Fruit fly (Drosophila melanogaster) whole organism, embryonic: ENCODE data around the gene Spase12.

Experiments
- Asciz ChIP-seq: fragments of 200-800 bp; sonication (Bioruptor generic); optimal IDR thresholded peaks from 2 replicates; lab custom pipeline; 2017; ENCODE audit warnings: missing biosample characterization, mild to moderate bottlenecking, missing genetic modification characterization, missing genetic modification reagents
- Atf-2 ChIP-seq: fragments of 200-800 bp; sonication (Bioruptor generic); optimal IDR thresholded peaks from 2 replicates; lab custom pipeline; 2016; ENCODE audit warnings: missing biosample characterization, missing genetic modification characterization
- BEAF-32 ChIP-seq: fragments of 200-800 bp; sonication (Bioruptor generic); optimal IDR thresholded peaks from 3 replicates; lab custom pipeline; 2017; ENCODE audit warnings: missing biosample characterization, missing genetic modification characterization, mild to moderate bottlenecking, moderate library complexity, missing genetic modification reagents
- CG10654 ChIP-seq: fragments of 200-800 bp; sonication (Bioruptor generic); optimal IDR thresholded peaks from 2 replicates; lab custom pipeline; 2016; ENCODE audit warnings: missing biosample characterization, missing genetic modification characterization
- CG11398 ChIP-seq: fragments of 200-800 bp; sonication (Bioruptor generic); optimal IDR thresholded peaks from 2 replicates; lab custom pipeline; 2016; ENCODE audit warnings: missing biosample characterization, missing genetic modification characterization
- CG11504 ChIP-seq: fragments of 200-800 bp; sonication (Bioruptor generic); optimal IDR thresholded peaks from 3 replicates; lab custom pipeline; 2019; ENCODE audit warnings: missing biosample characterization, mild to moderate bottlenecking, missing genetic modification characterization, moderate library complexity
- CG15601 ChIP-seq: fragments of 200-800 bp; sonication (Bioruptor generic); optimal IDR thresholded peaks from 3 replicates; lab custom pipeline; 2019; ENCODE audit warnings: missing biosample characterization, mild to moderate bottlenecking, missing genetic modification characterization, moderate library complexity
- CG1832 ChIP-seq: fragments of 200-800 bp; sonication (Bioruptor generic); optimal IDR thresholded peaks from 2 replicates; lab custom pipeline; 2017; ENCODE audit warnings: missing biosample characterization, mild to moderate bottlenecking, missing genetic modification characterization, inconsistent platforms
- CG2202 ChIP-seq: fragments of 200-800 bp; sonication (Bioruptor generic); optimal IDR thresholded peaks from 2 replicates; lab custom pipeline; 2018; ENCODE audit warnings: missing biosample characterization, mild to moderate bottlenecking, missing genetic modification characterization
- CG31224 ChIP-seq: fragments of 200-800 bp; sonication (Bioruptor generic); IDR thresholded peaks from 2 replicates; pipeline ENCODE4 v1.3.6; 2022; ENCODE audit warnings: missing biosample characterization, missing genetic modification characterization
- CG31388 ChIP-seq: fragments of 200-800 bp; sonication (Bioruptor generic); optimal IDR thresholded peaks from 2 replicates; lab custom pipeline; 2016; ENCODE audit warnings: missing biosample characterization, missing genetic modification characterization
- CG3163 ChIP-seq: fragments of 200-800 bp; sonication (Bioruptor generic); optimal IDR thresholded peaks from 3 replicates; lab custom pipeline; 2016; ENCODE audit warnings: missing biosample characterization, missing genetic modification characterization
- CG34376 ChIP-seq: fragments of 200-800 bp; sonication (Bioruptor generic); optimal IDR thresholded peaks from 2 replicates; lab custom pipeline; 2018; ENCODE audit warnings: missing biosample characterization, mild to moderate bottlenecking, missing genetic modification characterization
- CG34422 ChIP-seq: fragments of 200-800 bp; sonication (Bioruptor generic); IDR thresholded peaks from 3 replicates; pipeline ENCODE4 v1.3.6; 2022; ENCODE audit warnings: missing biosample characterization, missing genetic modification characterization
- CG4707 ChIP-seq: fragments of 200-800 bp; sonication (Bioruptor generic); optimal IDR thresholded peaks from 2 replicates; lab custom pipeline; 2018; ENCODE audit warnings: missing biosample characterization, mild to moderate bottlenecking, missing genetic modification characterization, moderate library complexity
- CG6254 ChIP-seq: fragments of 200-800 bp; sonication (Bioruptor generic); optimal IDR thresholded peaks from 3 replicates; lab custom pipeline; 2017; ENCODE audit warnings: mild to moderate bottlenecking, missing biosample characterization, missing genetic modification reagents, missing genetic modification characterization
- CG6689 ChIP-seq: fragments of 200-800 bp; sonication (Bioruptor generic); IDR thresholded peaks from 2 replicates; pipeline ENCODE4 v1.3.6; 2022; ENCODE audit warnings: missing biosample characterization, missing genetic modification characterization
- CG6813 ChIP-seq: fragments of 200-800 bp; sonication (Bioruptor generic); optimal IDR thresholded peaks from 2 replicates; lab custom pipeline; 2017; ENCODE audit warnings: missing biosample characterization, missing genetic modification characterization, mild to moderate bottlenecking, moderate library complexity, missing genetic modification reagents
- CoRest ChIP-seq: fragments of 200-800 bp; sonication (Bioruptor generic); optimal IDR thresholded peaks from 3 replicates; lab custom pipeline; 2018; ENCODE audit warnings: missing biosample characterization, mild to moderate bottlenecking, missing genetic modification characterization, moderate library complexity
- D ChIP-seq, 2 experiments: fragments of 200-800 bp in 1 of 2; fragments of >200 bp in 1 of 2; sonication (Bioruptor generic) in 1 of 2; optimal IDR thresholded peaks; 2 replicates in 1 of 2; 3 replicates in 1 of 2; lab custom pipeline; 2017; ENCODE audit warnings: mild to moderate bottlenecking in 1 of 2, missing biosample characterization in 1 of 2, missing genetic modification characterization in 1 of 2, missing genetic modification reagents in 1 of 2
- Dip3 ChIP-seq: fragments of 200-800 bp; sonication (Bioruptor generic); optimal IDR thresholded peaks from 3 replicates; lab custom pipeline; 2016; ENCODE audit warnings: missing biosample characterization, missing genetic modification characterization
- Elba2 ChIP-seq: fragments of 200-800 bp; sonication (Bioruptor generic); optimal IDR thresholded peaks from 3 replicates; lab custom pipeline; 2016; ENCODE audit warnings: missing biosample characterization, missing genetic modification characterization
- HHEX ChIP-seq: fragments of 200-800 bp; sonication (Bioruptor generic); optimal IDR thresholded peaks from 3 replicates; lab custom pipeline; 2017; ENCODE audit warnings: missing biosample characterization, mild to moderate bottlenecking, missing genetic modification characterization, missing genetic modification reagents
- Hand ChIP-seq: fragments of 200-800 bp; sonication (Bioruptor generic); optimal IDR thresholded peaks from 2 replicates; lab custom pipeline; 2017; ENCODE audit warnings: mild to moderate bottlenecking, missing biosample characterization, missing genetic modification reagents, missing genetic modification characterization
- Med ChIP-seq: fragments of 200-800 bp; sonication (Bioruptor generic); peaks from one replicate; lab custom pipeline; 2016; ENCODE audit warnings: missing biosample characterization, missing genetic modification characterization, mild to moderate bottlenecking, inconsistent platforms, moderate library complexity
- Oaz ChIP-seq: fragments of 200-800 bp; sonication (Bioruptor generic); IDR thresholded peaks from 2 replicates; pipeline ENCODE4 v1.3.6; 2022; ENCODE audit warnings: missing biosample characterization, missing genetic modification characterization
- Oli ChIP-seq: fragments of 200-800 bp; sonication (Bioruptor generic); optimal IDR thresholded peaks from 2 replicates; lab custom pipeline; 2018; ENCODE audit warnings: missing biosample characterization, mild to moderate bottlenecking, missing genetic modification characterization, moderate library complexity
- Stat92E ChIP-seq, 3 experiments: fragments of >200 bp in 2 of 3; fragments of 200-800 bp in 1 of 3; sonication (Bioruptor generic) in 1 of 3; optimal IDR thresholded peaks; 2 replicates each; lab custom pipeline; 2017 to 2019; ENCODE audit warnings: missing biosample characterization in 3 of 3, missing genetic modification characterization in 3 of 3, mild to moderate bottlenecking in 1 of 3, moderate library complexity in 1 of 3
- Usf ChIP-seq: fragments of 200-800 bp; sonication (Bioruptor generic); optimal IDR thresholded peaks from 2 replicates; lab custom pipeline; 2017; ENCODE audit warnings: missing genotype, missing biosample characterization, missing genetic modification characterization
- Xbp1 ChIP-seq: fragments of 200-800 bp; sonication (Bioruptor generic); optimal IDR thresholded peaks from 3 replicates; lab custom pipeline; 2016; ENCODE audit warnings: missing biosample characterization, mild to moderate bottlenecking, missing genetic modification characterization
- ase ChIP-seq: fragments of 200-800 bp; sonication (Bioruptor generic); IDR thresholded peaks from 3 replicates; pipeline ENCODE4 v1.3.6; 2022; ENCODE audit warnings: missing biosample characterization, missing genetic modification characterization
- ash1 ChIP-seq: fragments of 200-800 bp; sonication (Bioruptor generic); optimal IDR thresholded peaks from 2 replicates; lab custom pipeline; 2018; ENCODE audit warnings: missing biosample characterization, mild to moderate bottlenecking, missing genetic modification characterization
- ato ChIP-seq: fragments of 200-800 bp; sonication (Bioruptor generic); IDR thresholded peaks from 2 replicates; pipeline ENCODE4 v1.3.6; 2022; ENCODE audit warnings: missing biosample characterization, missing genetic modification characterization; ENCODE audit not compliant: partially characterized antibody
- cato ChIP-seq: fragments of 200-800 bp; sonication (Bioruptor generic); optimal IDR thresholded peaks from 2 replicates; lab custom pipeline; 2016; ENCODE audit warnings: missing biosample characterization, missing genetic modification characterization, borderline replicate concordance
- da ChIP-seq: fragments of 200-800 bp; sonication (Bioruptor generic); optimal IDR thresholded peaks from 2 replicates; lab custom pipeline; 2016; ENCODE audit warnings: missing biosample characterization, missing genetic modification characterization
- ems ChIP-seq: fragments of 200-800 bp; sonication (Bioruptor generic); optimal IDR thresholded peaks from 3 replicates; lab custom pipeline; 2016; ENCODE audit warnings: missing biosample characterization, missing genetic modification characterization
- ewg ChIP-seq: fragments of 200-800 bp; sonication (Bioruptor generic); optimal IDR thresholded peaks from 3 replicates; lab custom pipeline; 2017; ENCODE audit warnings: mild to moderate bottlenecking, missing biosample characterization, missing genetic modification reagents, missing genetic modification characterization
- h ChIP-seq: fragments of >200 bp; optimal IDR thresholded peaks from 2 replicates; lab custom pipeline; 2017
- hth ChIP-seq: fragments of >200 bp; optimal IDR thresholded peaks from 2 replicates; lab custom pipeline; 2017; ENCODE audit warnings: inconsistent platforms
- lbe ChIP-seq: fragments of 200-800 bp; sonication (Bioruptor generic); optimal IDR thresholded peaks from 2 replicates; lab custom pipeline; 2016; ENCODE audit warnings: missing biosample characterization, mild to moderate bottlenecking, missing genetic modification characterization
- mld ChIP-seq: fragments of 200-800 bp; sonication (Bioruptor generic); IDR thresholded peaks from 3 replicates; pipeline ENCODE4 v1.3.6; 2022; ENCODE audit warnings: missing biosample characterization, missing genetic modification characterization; ENCODE audit not compliant: partially characterized antibody
- onecut ChIP-seq: fragments of 200-800 bp; sonication (Bioruptor generic); IDR thresholded peaks from 2 replicates; pipeline ENCODE4 v1.3.6; 2022; ENCODE audit warnings: missing biosample characterization, missing genetic modification characterization
- pros ChIP-seq: fragments of 200-800 bp; sonication (Bioruptor generic); optimal IDR thresholded peaks from 3 replicates; lab custom pipeline; 2019; ENCODE audit warnings: missing biosample characterization, mild to moderate bottlenecking, missing genetic modification characterization, moderate library complexity
- so ChIP-seq: fragments of 200-800 bp; sonication (Bioruptor generic); IDR thresholded peaks from 3 replicates; pipeline ENCODE4 v1.3.6; 2022; ENCODE audit warnings: missing biosample characterization, missing genetic modification characterization
- stc ChIP-seq: fragments of 200-800 bp; sonication (Bioruptor generic); IDR thresholded peaks from 2 replicates; pipeline ENCODE4 v1.3.6; 2022; ENCODE audit warnings: missing biosample characterization, missing genetic modification characterization
- toy ChIP-seq: fragments of 200-800 bp; sonication (Bioruptor generic); IDR thresholded peaks from 2 replicates; pipeline ENCODE4 v1.3.6; 2022; ENCODE audit warnings: missing biosample characterization, missing genetic modification characterization
- twi ChIP-seq: fragments of 200-800 bp; optimal IDR thresholded peaks from 2 replicates; lab custom pipeline; 2019; ENCODE audit warnings: missing biosample characterization, mild to moderate bottlenecking, missing genetic modification characterization, moderate library complexity
- zen ChIP-seq: fragments of 200-800 bp; sonication (Bioruptor generic); optimal IDR thresholded peaks from 3 replicates; lab custom pipeline; 2018; ENCODE audit warnings: missing biosample characterization, mild to moderate bottlenecking, missing genetic modification characterization, moderate library complexity
- zen2 ChIP-seq: fragments of 200-800 bp; sonication (Bioruptor generic); IDR thresholded peaks from 3 replicates; pipeline ENCODE4 v1.3.6; 2022; ENCODE audit warnings: missing biosample characterization, missing genetic modification characterization; ENCODE audit not compliant: partially characterized antibody

Spase12 gene

DNA sequence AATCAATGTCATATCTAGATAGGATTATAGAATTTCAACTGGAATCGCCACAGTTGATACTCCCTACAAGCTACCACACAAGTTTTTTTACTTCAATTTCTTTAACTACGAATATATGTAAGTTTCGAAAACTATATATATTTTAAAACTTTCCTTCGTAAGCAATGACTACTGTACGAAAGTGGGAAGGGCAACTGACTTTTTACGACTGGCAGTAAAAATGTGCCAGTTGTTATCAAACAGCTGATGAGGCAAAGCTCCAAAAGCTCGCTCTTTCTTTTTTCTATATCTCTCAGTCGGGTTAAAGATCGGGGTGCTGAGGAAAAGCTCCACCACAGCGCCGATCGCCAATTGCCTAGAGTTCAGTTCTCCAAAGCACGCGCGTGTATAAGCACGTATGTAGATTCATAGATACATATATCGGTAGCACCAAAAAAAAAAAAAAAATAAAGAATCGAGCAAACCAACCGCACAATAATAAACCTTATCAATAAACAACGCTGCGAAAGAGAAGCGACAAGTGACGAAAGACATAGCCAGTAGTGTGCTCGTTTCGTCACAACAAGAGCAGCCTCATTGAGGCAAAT is 11.9 kb downstream of the Spase12 start (continued):
- TF ChIP-seq Elba2 (no peak), CG34422 (GFP tag; lab: Robert Waterston, UW) (peak; percentile 46), so (GFP tag; lab: Robert Waterston, UW) (peak; percentile 55; the same call in 1 of the 3 replicates), CG15601 (peak; percentile 40), stc (GFP tag; lab: Robert Waterston, UW) (peak; percentile 72), CG2202 (no peak), CG6254 (GFP tag; lab: Kevin White, UChicago) (peak; percentile 23), zen (tag; lab: Kevin White, UChicago) (no peak), Atf-2 (no peak), Dip3 (peak; percentile 61), CoRest (tag; lab: Kevin White, UChicago) (peak; percentile 69), ato (GFP tag; lab: Robert Waterston, UW) (no peak), CG10654 (GFP tag; lab: Kevin White, UChicago) (no peak), D (optimal IDR thresholded peaks at IDR 0.05; lab: Kevin White, UChicago) (no peak), D (GFP tag; optimal IDR thresholded peaks at IDR 0.05; lab: Kevin White, UChicago) (peak; percentile 36), CG6689 (GFP tag; lab: Robert Waterston, UW) (peak; percentile 51), ase (GFP tag; lab: Robert Waterston, UW) (peak; percentile 70; the same call in 2 of the 3 replicates), CG1832 (GFP tag; lab: Kevin White, UChicago) (no peak), mld (GFP tag; lab: Robert Waterston, UW) (no peak), CG6813 (peak; percentile 47), ash1 (GFP tag; lab: Kevin White, UChicago) (no peak), Hand (peak; percentile 69), zen2 (no peak), CG11398 (GFP tag; lab: Kevin White, UChicago) (no peak), toy (GFP tag; lab: Robert Waterston, UW) (peak; percentile 63; the same call in 1 of the 2 replicates), da (no peak), Asciz (GFP tag; lab: Kevin White, UChicago) (peak; percentile 69), onecut (GFP tag; lab: Robert Waterston, UW) (0 out of 2 replicates have a peak, but pooled peaks have one; percentile 46), Stat92E (GFP tag; optimal IDR thresholded peaks at IDR 0.05; lab: Kevin White, UChicago) (no peak), Xbp1 (GFP tag; lab: Kevin White, UChicago) (peak; percentile 47), CG3163 (GFP tag; lab: Kevin White, UChicago) (no peak), Med (GFP tag; lab: Kevin White, UChicago) (peak; percentile 93), Oaz (GFP tag; lab: Robert Waterston, UW) (peak; percentile 59; the same call in 1 of the 2 replicates), hth (lab: Kevin White, UChicago) (no peak), BEAF-32 (GFP tag; lab: Kevin White, UChicago) (no peak), ewg (GFP tag; lab: Kevin White, UChicago) (peak; percentile 30), Oli (tag; lab: Kevin White, UChicago) (peak; percentile 76), CG4707 (GFP tag; lab: Kevin White, UChicago) (no peak), CG31388 (no peak), cato (GFP tag; lab: Kevin White, UChicago) (no peak), pros (GFP tag; lab: Kevin White, UChicago) (no peak), CG11504 (tag; lab: Kevin White, UChicago) (peak; percentile 80), Usf (GFP tag; lab: Kevin White, UChicago) (no peak), ems (GFP tag; lab: Kevin White, UChicago) (peak; percentile 1), CG31224 (GFP tag; lab: Robert Waterston, UW) (peak; percentile 54), CG34376 (GFP tag; lab: Kevin White, UChicago) (peak; percentile 88), h (lab: Kevin White, UChicago) (no peak), lbe (no peak), twi (tag; lab: Kevin White, UChicago) (no peak), HHEX (peak; percentile 50)
